Worm (Caenorhabditis elegans): ENCODE data around the gene C35B8.3.
A peak's percentile ranks its signal among the peaks of the same experiment; 100 is the strongest.

The C35B8.3 gene

DNA sequence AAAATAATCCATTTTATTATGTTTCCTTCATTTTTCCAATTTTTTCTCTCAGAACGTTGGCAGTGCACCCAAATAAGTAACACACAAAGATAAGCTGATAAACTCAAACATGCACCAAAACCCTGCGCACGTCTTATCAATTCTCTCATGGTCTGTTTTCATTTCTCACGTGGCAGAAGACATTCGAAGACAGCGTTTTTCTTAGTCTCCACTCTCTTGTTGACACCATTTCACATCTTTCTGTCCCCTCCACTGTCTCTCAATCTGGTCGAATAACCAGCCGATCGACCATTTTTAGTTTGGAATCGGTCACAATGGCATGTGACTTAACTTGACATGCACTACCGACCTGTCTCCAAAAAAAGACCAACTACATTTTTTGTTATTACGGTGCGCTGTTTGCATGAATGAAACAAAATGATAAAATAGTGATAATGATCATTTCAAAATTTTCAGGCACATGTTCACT is at the start of gene C35B8.3:
TSS of gene C35B8.3 (plus strand) at position 51 of the 469 bp plus-strand sequence.
- TF ChIP-seq alr-1 (tag; optimal IDR thresholded peaks at IDR 0.05) (no peak), nhr-6 (tag; optimal IDR thresholded peaks at IDR 0.05) (peak; percentile 47), sma-9 (GFP tag; optimal IDR thresholded peaks at IDR 0.05) (peak; percentile 78), sma-9 (tag; optimal IDR thresholded peaks at IDR 0.05) (no peak), ztf-4 (tag; optimal IDR thresholded peaks at IDR 0.05) (no peak), mdl-1 (tag; optimal IDR thresholded peaks at IDR 0.05) (peak in 1 of 2 experiments; percentile 61), fos-1 (tag; optimal IDR thresholded peaks at IDR 0.05) (peak; percentile 61), Y55F3AM.14 (GFP tag; optimal IDR thresholded peaks at IDR 0.05) (peak; percentile 65), unc-39 (tag; optimal IDR thresholded peaks at IDR 0.05) (no peak), nhr-25 (tag; optimal IDR thresholded peaks at IDR 0.05) (peak; percentile 74), F13H6.1 (tag; optimal IDR thresholded peaks at IDR 0.05) (peak; percentile 7), nhr-129 (tag; optimal IDR thresholded peaks at IDR 0.05) (peak; percentile 84), skn-1 (tag; optimal IDR thresholded peaks at IDR 0.05) (no peak), C34F6.9 (tag; optimal IDR thresholded peaks at IDR 0.05) (no peak), ceh-82 (tag; optimal IDR thresholded peaks at IDR 0.05) (no peak), R02D3.7 (tag; optimal IDR thresholded peaks at IDR 0.05) (no peak), peb-1 (tag; optimal IDR thresholded peaks at IDR 0.05) (no peak), crh-2 (tag; optimal IDR thresholded peaks at IDR 0.05) (peak; percentile 69), nhr-21 (tag; optimal IDR thresholded peaks at IDR 0.05) (peak; percentile 67), sma-3 (GFP tag; optimal IDR thresholded peaks at IDR 0.05) (peak; percentile 46), gmeb-1 (tag; optimal IDR thresholded peaks at IDR 0.05) (peak; percentile 56), elt-3 (tag; optimal IDR thresholded peaks at IDR 0.05) (no peak), sem-4 (tag; optimal IDR thresholded peaks at IDR 0.05) (no peak), egl-27 (tag; optimal IDR thresholded peaks at IDR 0.05) (no peak), ztf-11 (tag; optimal IDR thresholded peaks at IDR 0.05) (no peak), nhr-12 (tag; optimal IDR thresholded peaks at IDR 0.05) (no peak), blmp-1 (tag; optimal IDR thresholded peaks at IDR 0.05; ENCODE audit: insufficient read depth) (peak; percentile 51), lin-11 (tag; optimal IDR thresholded peaks at IDR 0.05) (no peak)

DNA sequence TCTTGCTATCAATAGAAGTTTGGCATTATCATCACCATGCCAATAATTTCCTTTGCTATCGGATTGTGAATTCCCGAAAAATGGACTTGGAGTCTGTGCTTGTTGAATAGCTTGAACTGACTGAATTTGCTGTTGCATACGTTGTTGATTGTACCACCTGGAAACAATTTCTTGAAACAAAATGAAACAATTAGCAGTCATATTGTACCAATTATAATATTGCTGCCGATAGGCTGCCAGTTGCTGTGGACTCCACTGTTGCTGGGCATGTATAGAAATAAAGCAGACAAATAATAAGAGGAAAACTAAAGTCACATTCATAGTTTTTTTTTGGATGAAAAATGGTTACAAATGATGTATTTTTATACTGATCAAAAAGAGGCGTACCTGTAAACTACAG is 46.8 kb upstream of the C35B8.3 start, which contains the start of gene B0563.10:
TSS of gene B0563.10 (minus strand) at position 325 of the 400 bp plus-strand sequence.
- no peak for TF ChIP-seq zag-1 (tag; optimal IDR thresholded peaks at IDR 0.05)
- no peak for TF ChIP-seq Y55F3AM.14 (GFP tag; optimal IDR thresholded peaks at IDR 0.05)
- TF ChIP-seq lsy-2 (tag; optimal IDR thresholded peaks at IDR 0.05): no peak
- no peak for TF ChIP-seq elt-1 (tag; optimal IDR thresholded peaks at IDR 0.05)
- no peak for TF ChIP-seq fos-1 (tag; optimal IDR thresholded peaks at IDR 0.05)
- TF ChIP-seq ceh-16 (tag; optimal IDR thresholded peaks at IDR 0.05): no peak
- TF ChIP-seq skn-1 (tag; optimal IDR thresholded peaks at IDR 0.05): no peak
- TF ChIP-seq R02D3.7 (tag; optimal IDR thresholded peaks at IDR 0.05): no peak
- TF ChIP-seq F13H6.1 (tag; optimal IDR thresholded peaks at IDR 0.05): no peak
- TF ChIP-seq ceh-82 (tag; optimal IDR thresholded peaks at IDR 0.05): no peak
- no peak for TF ChIP-seq ZK546.5 (tag; optimal IDR thresholded peaks at IDR 0.05)
- no peak for TF ChIP-seq mab-5 (tag; optimal IDR thresholded peaks at IDR 0.05)
- TF ChIP-seq ztf-11 (tag; optimal IDR thresholded peaks at IDR 0.05): no peak
- no peak for TF ChIP-seq nhr-23 (tag; optimal IDR thresholded peaks at IDR 0.05)

DNA sequence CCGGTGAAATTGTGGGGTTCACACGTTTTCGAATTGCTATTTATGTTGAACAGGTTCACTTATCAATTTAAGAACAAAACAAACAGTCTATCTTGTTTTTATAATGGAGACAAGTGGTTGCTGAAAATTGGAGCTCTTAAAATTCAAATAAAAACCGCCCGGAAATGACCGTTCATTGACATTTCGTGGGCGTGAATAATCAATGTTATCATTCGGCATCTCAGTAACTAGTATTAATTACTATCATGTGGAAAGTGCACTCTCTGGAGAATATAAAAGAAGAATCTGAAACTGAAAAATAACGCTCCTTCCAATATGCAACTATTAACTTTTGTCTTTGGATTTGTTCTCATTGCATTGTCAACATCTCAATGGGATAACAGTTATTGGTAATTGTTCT is 45.5 kb upstream of the C35B8.3 start, which contains the start of gene B0563.9:
TSS of gene B0563.9 (plus strand) at position 301 of the 400 bp plus-strand sequence.
- no peak for TF ChIP-seq ama-1 (optimal IDR thresholded peaks at IDR 0.05)
- no peak for TF ChIP-seq ztf-4 (tag; optimal IDR thresholded peaks at IDR 0.05)
- no peak for TF ChIP-seq zag-1 (tag; optimal IDR thresholded peaks at IDR 0.05)
- no peak for TF ChIP-seq elt-1 (tag; optimal IDR thresholded peaks at IDR 0.05)
- no peak for TF ChIP-seq ceh-16 (tag; optimal IDR thresholded peaks at IDR 0.05)
- TF ChIP-seq sem-4 (tag; optimal IDR thresholded peaks at IDR 0.05): no peak
- no peak for TF ChIP-seq ztf-1 (GFP tag; conservative IDR thresholded peaks at IDR 0.05)
- no peak for TF ChIP-seq nhr-77 (tag; optimal IDR thresholded peaks at IDR 0.05)
- TF ChIP-seq C34F6.9 (tag; optimal IDR thresholded peaks at IDR 0.05): no peak
- TF ChIP-seq unc-62 (GFP tag; optimal IDR thresholded peaks at IDR 0.05): no peak
- no peak for TF ChIP-seq unc-39 (tag; optimal IDR thresholded peaks at IDR 0.05)
- no peak for TF ChIP-seq nhr-21 (tag; optimal IDR thresholded peaks at IDR 0.05)
- no peak for TF ChIP-seq egl-27 (tag; optimal IDR thresholded peaks at IDR 0.05)
- TF ChIP-seq nhr-11 (tag; optimal IDR thresholded peaks at IDR 0.05): no peak
- no peak for TF ChIP-seq nhr-23 (tag; optimal IDR thresholded peaks at IDR 0.05)
- no peak for TF ChIP-seq aly-2 (tag; optimal IDR thresholded peaks at IDR 0.05)
- no peak for TF ChIP-seq alr-1 (tag; optimal IDR thresholded peaks at IDR 0.05)

Data from whole organism, L2 larva.